Fruit fly (Drosophila melanogaster): ENCODE measurements around the gene CG6418.

The CG6418 gene

dm6 chr3L:10862544-10863474 is 16.0 kb downstream of the CG6418 start (continued):
- TF ChIP-seq tap (tag; optimal IDR thresholded peaks at IDR 0.05) (no peak), CG34376 (GFP tag; optimal IDR thresholded peaks at IDR 0.05) (peak; percentile 43), CG14860 (GFP tag; IDR thresholded peaks at IDR 0.05; ENCODE audit: partially characterized antibody) (no peak), chinmo (GFP tag; IDR thresholded peaks at IDR 0.05; ENCODE audit: partially characterized antibody) (0 out of 4 replicates have a peak, but pooled peaks have one; percentile 20), hb (GFP tag; IDR thresholded peaks at IDR 0.05; ENCODE audit: partially characterized antibody) (no peak), pan (optimal IDR thresholded peaks at IDR 0.05) (no peak), pan (GFP tag; optimal IDR thresholded peaks at IDR 0.05 in 1 of 2, IDR thresholded peaks at IDR 0.05 in 1 of 2) (no peak), Bdp1 (GFP tag; optimal IDR thresholded peaks at IDR 0.05) (no peak), mirr (GFP tag; optimal IDR thresholded peaks at IDR 0.05) (peak; percentile 44), Eip74EF (GFP tag; optimal IDR thresholded peaks at IDR 0.05) (peak in 1 of 2 experiments; percentile 43), ab (GFP tag; optimal IDR thresholded peaks at IDR 0.05) (no peak), grn (GFP tag; optimal IDR thresholded peaks at IDR 0.05) (peak; percentile 74), CG1233 (GFP tag; optimal IDR thresholded peaks at IDR 0.05) (no peak), CG10543 (GFP tag; optimal IDR thresholded peaks at IDR 0.05) (peak; percentile 28), MBD-R2 (GFP tag; IDR thresholded peaks at IDR 0.05) (no peak), exex (tag; optimal IDR thresholded peaks at IDR 0.05) (peak; percentile 90), CG32772 (GFP tag; IDR thresholded peaks at IDR 0.05) (no peak), CG8290 (GFP tag; optimal IDR thresholded peaks at IDR 0.05) (peak; percentile 84), CG8290 (tag; optimal IDR thresholded peaks at IDR 0.05) (peak; percentile 16 to 74), sc (optimal IDR thresholded peaks at IDR 0.05) (no peak), sc (GFP tag; optimal IDR thresholded peaks at IDR 0.05) (no peak), CG7786 (GFP tag; optimal IDR thresholded peaks at IDR 0.05) (no peak), CG12769 (tag; optimal IDR thresholded peaks at IDR 0.05) (peak; percentile 32), CG17385 (GFP tag; optimal IDR thresholded peaks at IDR 0.05) (peak; percentile 39), CG18619 (GFP tag; optimal IDR thresholded peaks at IDR 0.05) (no peak), phol (tag; optimal IDR thresholded peaks at IDR 0.05) (peak; percentile 2), Hr39 (optimal IDR thresholded peaks at IDR 0.05) (no peak), CG2202 (tag; optimal IDR thresholded peaks at IDR 0.05) (no peak), da (GFP tag; optimal IDR thresholded peaks at IDR 0.05) (no peak), sens-2 (GFP tag; IDR thresholded peaks at IDR 0.05) (no peak), Ets65A (GFP tag) (no peak), sug (tag; optimal IDR thresholded peaks at IDR 0.05) (peak; percentile 83), lbe (GFP tag; optimal IDR thresholded peaks at IDR 0.05) (no peak), CG6791 (GFP tag; IDR thresholded peaks at IDR 0.05; ENCODE audit: partially characterized antibody) (peak; percentile 51; the same call in 1 of the 3 replicates), eve (GFP tag; optimal IDR thresholded peaks at IDR 0.05) (peak in 1 of 2 experiments; percentile 75)

- TF ChIP-seq Xrp1 (GFP tag; IDR thresholded peaks at IDR 0.05), result peak; percentile 19; the same call in 1 of the 2 replicates
- no peak for TF ChIP-seq jumu (GFP tag; optimal IDR thresholded peaks at IDR 0.05)
- no peak for TF ChIP-seq CG4730 (GFP tag; IDR thresholded peaks at IDR 0.05)
- no peak for TF ChIP-seq CG6254 (GFP tag; optimal IDR thresholded peaks at IDR 0.05)
- TF ChIP-seq ewg (GFP tag; optimal IDR thresholded peaks at IDR 0.05), result no peak
- TF ChIP-seq da (GFP tag; optimal IDR thresholded peaks at IDR 0.05), result no peak
- no peak for TF ChIP-seq tx (GFP tag; optimal IDR thresholded peaks at IDR 0.05)
- no peak for TF ChIP-seq CG11723 (GFP tag; optimal IDR thresholded peaks at IDR 0.05)
- TF ChIP-seq pfk (GFP tag; optimal IDR thresholded peaks at IDR 0.05), result peak; percentile 56
- TF ChIP-seq CG3726 (GFP tag; IDR thresholded peaks at IDR 0.05), result no peak
- no peak for TF ChIP-seq CG3407 (GFP tag; optimal IDR thresholded peaks at IDR 0.05)
- no peak for TF ChIP-seq CG9876 (GFP tag; optimal IDR thresholded peaks at IDR 0.05)
- no peak for TF ChIP-seq CG8359 (GFP tag; optimal IDR thresholded peaks at IDR 0.05; ENCODE audit: borderline replicate concordance)
- TF ChIP-seq CG8089 (GFP tag; optimal IDR thresholded peaks at IDR 0.05), result no peak
Observed at dm6 chr3L:10861657-10862543, 16.9 kb downstream of the CG6418 start.
